Fruit fly (Drosophila melanogaster) whole organism, embryonic: ENCODE data around the gene CG18596.

Experiments used
- BEAF-32 ChIP-seq: fragments of 200-800 bp; sonication (Bioruptor generic); optimal IDR thresholded peaks from 3 replicates; lab custom pipeline; 2017; ENCODE audit warnings: missing biosample characterization, missing genetic modification characterization, mild to moderate bottlenecking, moderate library complexity, missing genetic modification reagents
- BtbVII ChIP-seq: fragments of 200-800 bp; sonication (Bioruptor generic); optimal IDR thresholded peaks from 3 replicates; lab custom pipeline; 2017; ENCODE audit warnings: missing biosample characterization, mild to moderate bottlenecking, missing genetic modification characterization
- CG10147 ChIP-seq: fragments of 200-800 bp; sonication (Bioruptor generic); optimal IDR thresholded peaks from 2 replicates; lab custom pipeline; 2019; ENCODE audit warnings: missing biosample characterization, mild to moderate bottlenecking, missing genetic modification characterization, moderate library complexity
- CG11504 ChIP-seq: fragments of 200-800 bp; sonication (Bioruptor generic); optimal IDR thresholded peaks from 3 replicates; lab custom pipeline; 2019; ENCODE audit warnings: missing biosample characterization, mild to moderate bottlenecking, missing genetic modification characterization, moderate library complexity
- CG12236 ChIP-seq: fragments of 200-800 bp; sonication (Bioruptor generic); optimal IDR thresholded peaks from 2 replicates; lab custom pipeline; 2016; ENCODE audit warnings: missing biosample characterization, missing genetic modification characterization
- CG13424 ChIP-seq: fragments of 200-800 bp; sonication (Bioruptor generic); optimal IDR thresholded peaks from 2 replicates; lab custom pipeline; 2019; ENCODE audit warnings: missing biosample characterization, mild to moderate bottlenecking, missing genetic modification characterization, moderate library complexity
- CG14710 ChIP-seq: fragments of 200-800 bp; sonication (Bioruptor generic); optimal IDR thresholded peaks from 3 replicates; lab custom pipeline; 2019; ENCODE audit warnings: missing biosample characterization, mild to moderate bottlenecking, missing genetic modification characterization, moderate library complexity
- CG15011 ChIP-seq: fragments of 200-800 bp; sonication (Bioruptor generic); optimal IDR thresholded peaks from 3 replicates; lab custom pipeline; 2018; ENCODE audit warnings: missing biosample characterization, mild to moderate bottlenecking, missing genetic modification characterization
- CG31224 ChIP-seq: fragments of 200-800 bp; sonication (Bioruptor generic); IDR thresholded peaks from 2 replicates; pipeline ENCODE4 v1.3.6; 2022; ENCODE audit warnings: missing biosample characterization, missing genetic modification characterization
- CG31365 ChIP-seq: fragments of 200-800 bp; sonication (Bioruptor generic); optimal IDR thresholded peaks from 2 replicates; lab custom pipeline; 2018; ENCODE audit warnings: missing biosample characterization, mild to moderate bottlenecking, missing genetic modification characterization
- CG3163 ChIP-seq: fragments of 200-800 bp; sonication (Bioruptor generic); optimal IDR thresholded peaks from 3 replicates; lab custom pipeline; 2016; ENCODE audit warnings: missing biosample characterization, missing genetic modification characterization
- CG32532 ChIP-seq: fragments of 200-800 bp; sonication (Bioruptor generic); IDR thresholded peaks from 2 replicates; pipeline ENCODE4 v1.3.6; 2022; ENCODE audit warnings: missing biosample characterization, missing genetic modification characterization
- CG33557 ChIP-seq: fragments of 200-800 bp; sonication (Bioruptor generic); optimal IDR thresholded peaks from 2 replicates; lab custom pipeline; 2019; ENCODE audit warnings: missing biosample characterization, mild to moderate bottlenecking, missing genetic modification characterization, moderate library complexity
- CG34376 ChIP-seq: fragments of 200-800 bp; sonication (Bioruptor generic); optimal IDR thresholded peaks from 2 replicates; lab custom pipeline; 2018; ENCODE audit warnings: missing biosample characterization, mild to moderate bottlenecking, missing genetic modification characterization
- CG6689 ChIP-seq: fragments of 200-800 bp; sonication (Bioruptor generic); IDR thresholded peaks from 2 replicates; pipeline ENCODE4 v1.3.6; 2022; ENCODE audit warnings: missing biosample characterization, missing genetic modification characterization
- CG7786 ChIP-seq: fragments of 200-800 bp; sonication (Bioruptor generic); optimal IDR thresholded peaks from 2 replicates; lab custom pipeline; 2016; ENCODE audit warnings: missing biosample characterization, missing genetic modification characterization
- CG7963 ChIP-seq: fragments of 200-800 bp; sonication (Bioruptor generic); IDR thresholded peaks from 3 replicates; pipeline ENCODE4 v1.3.6; 2022; ENCODE audit warnings: missing biosample characterization, missing genetic modification characterization; ENCODE audit not compliant: partially characterized antibody
- D19A ChIP-seq: fragments of 200-800 bp; optimal IDR thresholded peaks from 3 replicates; lab custom pipeline; 2019; ENCODE audit warnings: missing biosample characterization, mild to moderate bottlenecking, missing genetic modification characterization, moderate library complexity
- Deaf1 ChIP-seq: fragments of 200-800 bp; optimal IDR thresholded peaks from 3 replicates; lab custom pipeline; 2019; ENCODE audit warnings: missing biosample characterization, mild to moderate bottlenecking, missing genetic modification characterization, moderate library complexity
- Ets65A ChIP-seq: fragments of 200-800 bp; sonication (Bioruptor generic); peaks from one replicate; lab custom pipeline; 2016; ENCODE audit warnings: missing biosample characterization, missing genetic modification characterization
- Hmx ChIP-seq: fragments of 200-800 bp; sonication (Bioruptor generic); optimal IDR thresholded peaks from 2 replicates; lab custom pipeline; 2016; ENCODE audit warnings: missing biosample characterization, missing genetic modification characterization
- Med ChIP-seq: fragments of 200-800 bp; sonication (Bioruptor generic); peaks from one replicate; lab custom pipeline; 2016; ENCODE audit warnings: missing biosample characterization, missing genetic modification characterization, mild to moderate bottlenecking, inconsistent platforms, moderate library complexity
- Mes4 ChIP-seq: fragments of 200-800 bp; sonication (Bioruptor generic); optimal IDR thresholded peaks from 2 replicates; lab custom pipeline; 2016; ENCODE audit warnings: missing biosample characterization, missing genetic modification characterization
- Oli ChIP-seq: fragments of 200-800 bp; sonication (Bioruptor generic); optimal IDR thresholded peaks from 2 replicates; lab custom pipeline; 2018; ENCODE audit warnings: missing biosample characterization, mild to moderate bottlenecking, missing genetic modification characterization, moderate library complexity
- Side ChIP-seq: fragments of 200-800 bp; sonication (Bioruptor generic); optimal IDR thresholded peaks from 2 replicates; lab custom pipeline; 2016; ENCODE audit warnings: missing biosample characterization, missing genetic modification characterization
- Stat92E ChIP-seq, 3 experiments: fragments of >200 bp in 2 of 3; fragments of 200-800 bp in 1 of 3; sonication (Bioruptor generic) in 1 of 3; optimal IDR thresholded peaks; 2 replicates each; lab custom pipeline; 2017 to 2019; ENCODE audit warnings: missing biosample characterization in 3 of 3, missing genetic modification characterization in 3 of 3, mild to moderate bottlenecking in 1 of 3, moderate library complexity in 1 of 3
- Tbp ChIP-seq: fragments of >200 bp; optimal IDR thresholded peaks from 2 replicates; lab custom pipeline; 2018; ENCODE audit warnings: missing biosample characterization, missing genetic modification characterization
- Trl ChIP-seq, 3 experiments: fragments of >200 bp in 2 of 3; fragments of 200-800 bp in 1 of 3; sonication (Bioruptor generic) in 1 of 3; optimal IDR thresholded peaks; 2 replicates in 1 of 3; 3 replicates in 2 of 3; lab custom pipeline; 2016 to 2017; ENCODE audit warnings: missing biosample characterization in 1 of 3, missing genetic modification characterization in 1 of 3
- Usf ChIP-seq: fragments of 200-800 bp; sonication (Bioruptor generic); optimal IDR thresholded peaks from 2 replicates; lab custom pipeline; 2017; ENCODE audit warnings: missing genotype, missing biosample characterization, missing genetic modification characterization
- YL-1 ChIP-seq: fragments of 200-800 bp; sonication (Bioruptor generic); optimal IDR thresholded peaks from 3 replicates; lab custom pipeline; 2017; ENCODE audit warnings: missing biosample characterization, mild to moderate bottlenecking, missing genetic modification characterization
- abd-A ChIP-seq: fragments of 200-800 bp; sonication (Bioruptor generic); optimal IDR thresholded peaks from 3 replicates; lab custom pipeline; 2019; ENCODE audit warnings: missing biosample characterization, mild to moderate bottlenecking, missing genetic modification characterization, moderate library complexity
- chinmo ChIP-seq: fragments of 200-800 bp; sonication (Bioruptor generic); IDR thresholded peaks from 4 replicates; pipeline ENCODE4 v1.3.6; 2022; ENCODE audit warnings: missing biosample characterization, missing genetic modification characterization; ENCODE audit not compliant: partially characterized antibody
- cwo ChIP-seq: fragments of 200-800 bp; sonication (Bioruptor generic); optimal IDR thresholded peaks from 3 replicates; lab custom pipeline; 2017; ENCODE audit warnings: missing biosample characterization, missing genetic modification characterization, mild to moderate bottlenecking, moderate library complexity, missing genetic modification reagents
- dpn ChIP-seq, 2 experiments: fragments of 200-800 bp; sonication (Bioruptor generic); optimal IDR thresholded peaks; 3 replicates each; lab custom pipeline; 2016; ENCODE audit warnings: missing biosample characterization in 2 of 2, missing genetic modification characterization in 2 of 2
- ems ChIP-seq: fragments of 200-800 bp; sonication (Bioruptor generic); optimal IDR thresholded peaks from 3 replicates; lab custom pipeline; 2016; ENCODE audit warnings: missing biosample characterization, missing genetic modification characterization
- h ChIP-seq: fragments of >200 bp; optimal IDR thresholded peaks from 2 replicates; lab custom pipeline; 2017
- ham ChIP-seq: fragments of 200-800 bp; sonication (Bioruptor generic); IDR thresholded peaks from 2 replicates; pipeline ENCODE4 v1.3.6; 2022; ENCODE audit warnings: missing biosample characterization, missing genetic modification characterization
- her ChIP-seq: fragments of 200-800 bp; sonication (Bioruptor generic); optimal IDR thresholded peaks from 2 replicates; lab custom pipeline; 2016; ENCODE audit warnings: missing biosample characterization, missing genetic modification characterization
- lab ChIP-seq: fragments of 200-800 bp; sonication (Bioruptor generic); optimal IDR thresholded peaks from 3 replicates; lab custom pipeline; 2017; ENCODE audit warnings: missing biosample characterization, missing genetic modification characterization, mild to moderate bottlenecking, moderate library complexity, missing genetic modification reagents
- lilli ChIP-seq: fragments of 200-800 bp; sonication (Bioruptor generic); optimal IDR thresholded peaks from 3 replicates; lab custom pipeline; 2016; ENCODE audit warnings: missing biosample characterization, missing genetic modification characterization
- nmo ChIP-seq: fragments of 200-800 bp; sonication (Bioruptor generic); optimal IDR thresholded peaks from 2 replicates; lab custom pipeline; 2018; ENCODE audit warnings: missing biosample characterization, mild to moderate bottlenecking, missing genetic modification characterization, moderate library complexity
- odd ChIP-seq: fragments of 200-800 bp; sonication (Bioruptor generic); optimal IDR thresholded peaks from 2 replicates; lab custom pipeline; 2017; ENCODE audit warnings: missing biosample characterization, mild to moderate bottlenecking, missing genetic modification characterization
- pzg ChIP-seq: fragments of 200-800 bp; sonication (Bioruptor generic); optimal IDR thresholded peaks from 3 replicates; lab custom pipeline; 2018; ENCODE audit warnings: missing biosample characterization, mild to moderate bottlenecking, missing genetic modification characterization, moderate library complexity
- ro ChIP-seq: fragments of 200-800 bp; sonication (Bioruptor generic); IDR thresholded peaks from 2 replicates; pipeline ENCODE4 v1.3.6; 2022; ENCODE audit warnings: missing biosample characterization, missing genetic modification characterization
- slp2 ChIP-seq: fragments of 200-800 bp; sonication (Bioruptor generic); optimal IDR thresholded peaks from 2 replicates; lab custom pipeline; 2016; ENCODE audit warnings: missing biosample characterization, missing genetic modification characterization
- tll ChIP-seq, 2 experiments: fragments of 200-800 bp in 1 of 2; fragments of >200 bp in 1 of 2; sonication (Bioruptor generic) in 1 of 2; optimal IDR thresholded peaks; 2 replicates each; lab custom pipeline; 2017 to 2019; ENCODE audit warnings: missing biosample characterization in 2 of 2, missing genetic modification characterization in 2 of 2, mild to moderate bottlenecking in 1 of 2, moderate library complexity in 1 of 2
- tna ChIP-seq: fragments of 200-800 bp; sonication (Bioruptor generic); IDR thresholded peaks from 2 replicates; pipeline ENCODE4 v1.3.6; 2022; ENCODE audit warnings: missing biosample characterization, missing genetic modification characterization; ENCODE audit not compliant: partially characterized antibody
- twi ChIP-seq: fragments of 200-800 bp; optimal IDR thresholded peaks from 2 replicates; lab custom pipeline; 2019; ENCODE audit warnings: missing biosample characterization, mild to moderate bottlenecking, missing genetic modification characterization, moderate library complexity

The CG18596 gene

DNA sequence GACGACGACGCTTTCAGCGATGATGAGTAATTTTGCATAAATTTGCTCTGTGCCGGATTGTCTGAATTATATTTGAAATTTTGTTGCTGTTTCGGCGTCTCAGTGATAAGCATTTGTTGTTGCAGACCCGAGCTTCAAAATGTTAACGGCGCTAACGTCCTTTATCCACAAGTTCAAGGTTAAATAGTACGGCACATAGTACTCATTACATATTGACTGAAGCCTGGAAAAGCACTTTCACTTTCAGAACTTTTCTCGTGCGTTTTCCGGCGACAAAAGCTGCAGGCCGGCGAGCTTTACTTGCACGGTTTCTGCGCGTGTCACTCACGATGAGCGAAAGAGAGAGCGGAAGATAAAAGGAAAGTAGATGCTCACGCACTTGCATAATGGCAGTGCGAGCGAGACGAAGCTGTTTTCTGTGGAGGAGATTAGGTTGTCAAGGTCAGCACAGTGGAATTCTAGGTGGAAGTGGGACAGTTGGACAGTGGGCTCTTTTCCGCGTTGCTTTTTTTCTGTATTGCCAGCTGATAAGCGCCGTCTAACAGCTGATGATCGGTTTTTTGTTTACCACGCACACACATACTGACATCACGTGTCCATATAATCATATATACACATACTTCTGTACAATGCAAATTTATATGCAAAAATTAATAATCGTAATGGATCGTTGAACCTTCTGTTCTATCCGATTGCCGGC, 7.5 kb upstream of the CG18596 start (continued):
- no peak for TF ChIP-seq CG13424 (tag; lab: Kevin White, UChicago)
- TF ChIP-seq Ets65A (GFP tag; lab: Kevin White, UChicago): no peak
- TF ChIP-seq CG6689 (GFP tag; lab: Robert Waterston, UW): no peak
- TF ChIP-seq CG14710 (tag; lab: Kevin White, UChicago): peak; percentile 25
- TF ChIP-seq CG7963 (GFP tag; lab: Robert Waterston, UW): no peak
- no peak for TF ChIP-seq Oli (tag; lab: Kevin White, UChicago)
- TF ChIP-seq Hmx (GFP tag; lab: Kevin White, UChicago): no peak
- TF ChIP-seq CG31365 (tag; lab: Kevin White, UChicago): no peak
- TF ChIP-seq her (GFP tag; lab: Kevin White, UChicago): peak; percentile 17
- TF ChIP-seq CG3163 (GFP tag; lab: Kevin White, UChicago): no peak
- TF ChIP-seq pzg: peak; percentile 1
- no peak for TF ChIP-seq YL-1 (GFP tag; lab: Kevin White, UChicago)
- no peak for TF ChIP-seq CG7786 (GFP tag; lab: Kevin White, UChicago)
- no peak for TF ChIP-seq CG15011 (GFP tag; lab: Kevin White, UChicago)
- TF ChIP-seq Deaf1 (tag; lab: Kevin White, UChicago): no peak
- TF ChIP-seq odd (GFP tag; lab: Kevin White, UChicago): no peak
- TF ChIP-seq D19A (tag; lab: Kevin White, UChicago): no peak
- TF ChIP-seq CG11504 (tag; lab: Kevin White, UChicago): no peak
- TF ChIP-seq BEAF-32 (GFP tag; lab: Kevin White, UChicago): peak; percentile 25
- TF ChIP-seq lab (GFP tag; lab: Kevin White, UChicago): no peak
- TF ChIP-seq dpn (GFP tag; optimal IDR thresholded peaks at IDR 0.05; lab: Kevin White, UChicago): no peak
- TF ChIP-seq CG32532 (GFP tag; lab: Robert Waterston, UW): no peak
- no peak for TF ChIP-seq tll (GFP tag; optimal IDR thresholded peaks at IDR 0.05; lab: Kevin White, UChicago)
- TF ChIP-seq slp2 (GFP tag; lab: Kevin White, UChicago): no peak
- TF ChIP-seq abd-A (tag; lab: Kevin White, UChicago): peak; percentile 38
- no peak for TF ChIP-seq CG31224 (GFP tag; lab: Robert Waterston, UW)
- peak; percentile 65 for TF ChIP-seq Med (GFP tag; lab: Kevin White, UChicago)
- no peak for TF ChIP-seq lilli (GFP tag; lab: Kevin White, UChicago)
- peak; percentile 74 for TF ChIP-seq cwo (GFP tag; lab: Kevin White, UChicago)
- no peak for TF ChIP-seq nmo (GFP tag; lab: Kevin White, UChicago)
- peak; percentile 65; the same call in 1 of the 2 replicates for TF ChIP-seq tna (GFP tag; lab: Robert Waterston, UW)

DNA sequence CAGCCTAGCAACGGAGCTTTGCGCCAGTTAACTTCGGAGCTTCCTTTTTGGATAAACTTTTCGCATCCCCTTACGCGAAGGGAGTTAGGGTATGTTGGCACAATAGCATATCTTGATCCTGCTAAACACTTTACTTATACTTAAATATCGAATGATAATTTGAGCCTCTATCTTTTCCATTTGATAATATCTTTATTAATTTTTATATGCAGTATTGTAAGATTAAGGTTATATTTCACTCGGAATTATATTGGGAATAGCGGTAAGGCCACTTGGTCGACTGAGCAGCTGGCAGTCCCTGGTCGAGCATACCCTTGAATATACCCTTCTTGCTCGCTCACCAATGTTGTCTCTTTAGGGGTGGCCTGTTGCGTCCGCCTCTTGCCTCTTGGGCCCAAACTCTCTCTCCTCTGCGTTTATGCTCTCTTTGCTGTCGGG, 6.9 kb upstream of the CG18596 start:
- TF ChIP-seq slp2 (GFP tag; lab: Kevin White, UChicago) (no peak), Tbp (GFP tag; lab: Kevin White, UChicago) (no peak), ham (GFP tag; lab: Robert Waterston, UW) (peak; percentile 37; the same call in 1 of the 2 replicates), h (no peak), CG12236 (no peak), ro (GFP tag; lab: Robert Waterston, UW) (no peak), CG10147 (GFP tag; lab: Kevin White, UChicago) (no peak), Mes4 (GFP tag; lab: Kevin White, UChicago) (no peak), chinmo (GFP tag; lab: Robert Waterston, UW) (no peak), Stat92E (GFP tag; optimal IDR thresholded peaks at IDR 0.05; lab: Kevin White, UChicago) (no peak), CG33557 (GFP tag; lab: Kevin White, UChicago) (no peak), Trl (optimal IDR thresholded peaks at IDR 0.05; lab: Kevin White, UChicago) (peak; percentile 68 to 80), Trl (GFP tag; optimal IDR thresholded peaks at IDR 0.05; lab: Kevin White, UChicago) (peak; percentile 35), ems (no peak), CG34376 (GFP tag; lab: Kevin White, UChicago) (no peak), Side (GFP tag; lab: Kevin White, UChicago) (no peak), twi (tag; lab: Kevin White, UChicago) (no peak), dpn (GFP tag; optimal IDR thresholded peaks at IDR 0.05; lab: Kevin White, UChicago) (peak; percentile 47 to 78), BtbVII (GFP tag; lab: Kevin White, UChicago) (peak; percentile 72), Usf (GFP tag; lab: Kevin White, UChicago) (no peak)
